Worm (Caenorhabditis elegans) whole organism, young adult: ENCODE data around the gene F56D6.18.

Source experiments
- F37B4.10 ChIP-seq: fragments of 200-800 bp; sonication (Bioruptor generic); IDR thresholded peaks from 2 replicates; pipeline ENCODE4 v1.3.6; 2022; ENCODE audit warnings: missing genetic modification characterization, missing compliant biosample characterization
- mes-4 ChIP-seq: sonication (generic microtip); optimal IDR thresholded peaks from 2 replicates; lab custom pipeline; 2016; ENCODE audit warnings: missing genotype, missing genetic modification characterization, missing compliant biosample characterization

ce11 chrIV:3875260-3875659 is 36.5 kb downstream of the F56D6.18 start:
- no peak for TF ChIP-seq mes-4
- no peak for TF ChIP-seq F37B4.10 (GFP tag; lab: Robert Waterston, UW)
